Fruit fly (Drosophila melanogaster) whole organism, embryonic: ENCODE measurements around the gene CG43165.

ENCODE experiments used
- Bdp1 ChIP-seq: fragments of 200-800 bp; sonication (Bioruptor generic); optimal IDR thresholded peaks from 3 replicates; lab custom pipeline; 2016; ENCODE audit warnings: missing biosample characterization, missing genetic modification characterization
- C15 ChIP-seq: fragments of 200-800 bp; sonication (Bioruptor generic); IDR thresholded peaks from 3 replicates; pipeline ENCODE4 v1.3.6; 2022; ENCODE audit warnings: missing biosample characterization, missing genetic modification characterization
- CG10431 ChIP-seq: fragments of 200-800 bp; sonication (Bioruptor generic); optimal IDR thresholded peaks from 3 replicates; lab custom pipeline; 2018; ENCODE audit warnings: missing biosample characterization, mild to moderate bottlenecking, missing genetic modification characterization
- CG10959 ChIP-seq: fragments of 200-800 bp; sonication (Bioruptor generic); IDR thresholded peaks from 2 replicates; pipeline ENCODE4 v1.3.6; 2022; ENCODE audit warnings: missing biosample characterization, missing genetic modification characterization
- CG11560 ChIP-seq: fragments of 200-800 bp; sonication (Bioruptor generic); IDR thresholded peaks from 3 replicates; pipeline ENCODE4 v1.3.6; 2022; ENCODE audit warnings: missing biosample characterization, missing genetic modification characterization
- CG12104 ChIP-seq: fragments of 200-800 bp; sonication (Bioruptor generic); optimal IDR thresholded peaks from 3 replicates; lab custom pipeline; 2016; ENCODE audit warnings: missing biosample characterization, missing genetic modification characterization
- CG14860 ChIP-seq: fragments of 200-800 bp; sonication (Bioruptor generic); IDR thresholded peaks from 3 replicates; pipeline ENCODE4 v1.3.6; 2022; ENCODE audit warnings: missing biosample characterization, missing genetic modification characterization; ENCODE audit not compliant: partially characterized antibody
- CG17912 ChIP-seq: fragments of 200-800 bp; sonication (Bioruptor generic); optimal IDR thresholded peaks from 2 replicates; lab custom pipeline; 2018; ENCODE audit warnings: missing biosample characterization, mild to moderate bottlenecking, missing genetic modification characterization
- CG1832 ChIP-seq: fragments of 200-800 bp; sonication (Bioruptor generic); optimal IDR thresholded peaks from 2 replicates; lab custom pipeline; 2017; ENCODE audit warnings: missing biosample characterization, mild to moderate bottlenecking, missing genetic modification characterization, inconsistent platforms
- CG18476 ChIP-seq: fragments of 200-800 bp; sonication (Bioruptor generic); optimal IDR thresholded peaks from 2 replicates; lab custom pipeline; 2016; ENCODE audit warnings: missing biosample characterization, mild to moderate bottlenecking, missing genetic modification characterization
- CG18619 ChIP-seq: fragments of 200-800 bp; sonication (Bioruptor generic); optimal IDR thresholded peaks from 3 replicates; lab custom pipeline; 2017; ENCODE audit warnings: missing biosample characterization, mild to moderate bottlenecking, missing genetic modification characterization
- CG3281 ChIP-seq: fragments of 200-800 bp; sonication (Bioruptor generic); optimal IDR thresholded peaks from 3 replicates; lab custom pipeline; 2017; ENCODE audit warnings: missing biosample characterization, mild to moderate bottlenecking, missing genetic modification characterization
- CG4404 ChIP-seq: fragments of 200-800 bp; sonication (Bioruptor generic); IDR thresholded peaks from 2 replicates; pipeline ENCODE4 v1.3.6; 2022; ENCODE audit warnings: missing biosample characterization, missing genetic modification characterization
- CG4820 ChIP-seq: fragments of 200-800 bp; sonication (Bioruptor generic); optimal IDR thresholded peaks from 3 replicates; lab custom pipeline; 2016; ENCODE audit warnings: missing biosample characterization, missing genetic modification characterization
- CG7271 ChIP-seq: fragments of 200-800 bp; sonication (Bioruptor generic); optimal IDR thresholded peaks from 2 replicates; lab custom pipeline; 2018; ENCODE audit warnings: missing biosample characterization, mild to moderate bottlenecking, missing genetic modification characterization, moderate library complexity
- CG8290 ChIP-seq, 3 experiments: fragments of 200-800 bp; sonication (Bioruptor generic); optimal IDR thresholded peaks; 2 replicates each; lab custom pipeline; 2016 to 2019; ENCODE audit warnings: missing biosample characterization in 3 of 3, missing genetic modification characterization in 3 of 3, mild to moderate bottlenecking in 2 of 3, moderate library complexity in 1 of 3
- CG8924 ChIP-seq: fragments of 200-800 bp; optimal IDR thresholded peaks from 3 replicates; lab custom pipeline; 2019; ENCODE audit warnings: missing biosample characterization, mild to moderate bottlenecking, missing genetic modification characterization, moderate library complexity
- D19A ChIP-seq: fragments of 200-800 bp; optimal IDR thresholded peaks from 3 replicates; lab custom pipeline; 2019; ENCODE audit warnings: missing biosample characterization, mild to moderate bottlenecking, missing genetic modification characterization, moderate library complexity
- Dad ChIP-seq: fragments of 200-800 bp; sonication (Bioruptor generic); optimal IDR thresholded peaks from 3 replicates; lab custom pipeline; 2016; ENCODE audit warnings: missing biosample characterization, missing genetic modification characterization
- Dref ChIP-seq: fragments of 200-800 bp; sonication (Bioruptor generic); IDR thresholded peaks from 2 replicates; pipeline ENCODE4 v1.3.6; 2022; ENCODE audit warnings: missing biosample characterization, missing genetic modification characterization
- Ets65A ChIP-seq: fragments of 200-800 bp; sonication (Bioruptor generic); peaks from one replicate; lab custom pipeline; 2016; ENCODE audit warnings: missing biosample characterization, missing genetic modification characterization
- Hey ChIP-seq: fragments of 200-800 bp; sonication (Bioruptor generic); optimal IDR thresholded peaks from 3 replicates; lab custom pipeline; 2018; ENCODE audit warnings: missing biosample characterization, mild to moderate bottlenecking, missing genetic modification characterization
- Myb ChIP-seq: fragments of 200-800 bp; sonication (Bioruptor generic); optimal IDR thresholded peaks from 2 replicates; lab custom pipeline; 2016; ENCODE audit warnings: missing biosample characterization, missing genetic modification characterization
- NC2α ChIP-seq: fragments of 200-800 bp; sonication (Bioruptor generic); optimal IDR thresholded peaks from 2 replicates; lab custom pipeline; 2016; ENCODE audit warnings: missing biosample characterization, missing genetic modification characterization
- Nf-YA ChIP-seq: fragments of 200-800 bp; sonication (Bioruptor generic); IDR thresholded peaks from 2 replicates; pipeline ENCODE4 v1.3.6; 2022; ENCODE audit warnings: missing biosample characterization, missing genetic modification characterization
- Nf-YB ChIP-seq: fragments of 200-800 bp; sonication (Bioruptor generic); optimal IDR thresholded peaks from 3 replicates; lab custom pipeline; 2019; ENCODE audit warnings: missing biosample characterization, mild to moderate bottlenecking, missing genetic modification characterization, moderate library complexity
- Sry-δ ChIP-seq: fragments of 200-800 bp; sonication (Bioruptor generic); optimal IDR thresholded peaks from 2 replicates; lab custom pipeline; 2016; ENCODE audit warnings: missing biosample characterization, missing genetic modification characterization
- Usf ChIP-seq: fragments of 200-800 bp; sonication (Bioruptor generic); optimal IDR thresholded peaks from 2 replicates; lab custom pipeline; 2017; ENCODE audit warnings: missing genotype, missing biosample characterization, missing genetic modification characterization
- Xrp1 ChIP-seq: fragments of 200-800 bp; sonication (Bioruptor generic); IDR thresholded peaks from 2 replicates; pipeline ENCODE4 v1.3.6; 2022; ENCODE audit warnings: missing biosample characterization, missing genetic modification characterization
- ab ChIP-seq: fragments of 200-800 bp; sonication (Bioruptor generic); optimal IDR thresholded peaks from 2 replicates; lab custom pipeline; 2016; ENCODE audit warnings: missing biosample characterization, missing genetic modification characterization
- amos ChIP-seq: fragments of 200-800 bp; sonication (Bioruptor generic); IDR thresholded peaks from 2 replicates; pipeline ENCODE4 v1.3.6; 2022; ENCODE audit warnings: missing biosample characterization, missing genetic modification characterization; ENCODE audit not compliant: partially characterized antibody
- ara ChIP-seq: fragments of 200-800 bp; sonication (Bioruptor generic); IDR thresholded peaks from 2 replicates; pipeline ENCODE4 v1.3.6; 2022; ENCODE audit warnings: missing biosample characterization, missing genetic modification characterization
- az2 ChIP-seq: fragments of 200-800 bp; sonication (Bioruptor generic); optimal IDR thresholded peaks from 3 replicates; lab custom pipeline; 2016; ENCODE audit warnings: missing biosample characterization, missing genetic modification characterization
- chn ChIP-seq: fragments of 200-800 bp; sonication (Bioruptor generic); optimal IDR thresholded peaks from 2 replicates; lab custom pipeline; 2016; ENCODE audit warnings: missing biosample characterization, missing genetic modification characterization
- crol ChIP-seq: fragments of 200-800 bp; sonication (Bioruptor generic); IDR thresholded peaks from 2 replicates; pipeline ENCODE4 v1.3.6; 2022; ENCODE audit warnings: missing biosample characterization, missing genetic modification characterization
- da ChIP-seq: fragments of 200-800 bp; sonication (Bioruptor generic); optimal IDR thresholded peaks from 2 replicates; lab custom pipeline; 2016; ENCODE audit warnings: missing biosample characterization, missing genetic modification characterization
- grn ChIP-seq: fragments of 200-800 bp; sonication (Bioruptor generic); optimal IDR thresholded peaks from 3 replicates; lab custom pipeline; 2017; ENCODE audit warnings: missing biosample characterization, missing genetic modification characterization
- gro ChIP-seq: fragments of 200-800 bp; sonication (Bioruptor generic); optimal IDR thresholded peaks from 2 replicates; lab custom pipeline; 2016; ENCODE audit warnings: missing biosample characterization, missing genetic modification characterization
- ind ChIP-seq: fragments of 200-800 bp; sonication (Bioruptor generic); optimal IDR thresholded peaks from 3 replicates; lab custom pipeline; 2016; ENCODE audit warnings: missing biosample characterization, missing genetic modification characterization
- insv ChIP-seq, 2 experiments: fragments of 200-800 bp; sonication (Bioruptor generic); optimal IDR thresholded peaks; 3 replicates each; lab custom pipeline; 2016 to 2018; ENCODE audit warnings: missing biosample characterization in 2 of 2, missing genetic modification characterization in 2 of 2
- jumu ChIP-seq: fragments of 200-800 bp; sonication (Bioruptor generic); optimal IDR thresholded peaks from 3 replicates; lab custom pipeline; 2016; ENCODE audit warnings: missing biosample characterization, missing genetic modification characterization
- kay ChIP-seq: fragments of 200-800 bp; sonication (Bioruptor generic); optimal IDR thresholded peaks from 2 replicates; lab custom pipeline; 2016; ENCODE audit warnings: missing biosample characterization, missing genetic modification characterization
- ken ChIP-seq: fragments of 200-800 bp; sonication (Bioruptor generic); IDR thresholded peaks from 3 replicates; pipeline ENCODE4 v1.3.6; 2022; ENCODE audit warnings: missing biosample characterization, missing genetic modification characterization
- klu ChIP-seq: fragments of 200-800 bp; sonication (Bioruptor generic); IDR thresholded peaks from 2 replicates; pipeline ENCODE4 v1.3.6; 2022; ENCODE audit warnings: missing biosample characterization, missing genetic modification characterization
- mam ChIP-seq: fragments of 200-800 bp; sonication (Bioruptor generic); optimal IDR thresholded peaks from 3 replicates; lab custom pipeline; 2016; ENCODE audit warnings: missing biosample characterization, missing genetic modification characterization
- nmo ChIP-seq: fragments of 200-800 bp; sonication (Bioruptor generic); optimal IDR thresholded peaks from 2 replicates; lab custom pipeline; 2018; ENCODE audit warnings: missing biosample characterization, mild to moderate bottlenecking, missing genetic modification characterization, moderate library complexity
- repo ChIP-seq: fragments of 200-800 bp; sonication (Bioruptor generic); optimal IDR thresholded peaks from 2 replicates; lab custom pipeline; 2016; ENCODE audit warnings: missing biosample characterization, missing genetic modification characterization
- sens-2 ChIP-seq: fragments of 200-800 bp; sonication (Bioruptor generic); IDR thresholded peaks from 2 replicates; pipeline ENCODE4 v1.3.6; 2022; ENCODE audit warnings: missing biosample characterization, missing genetic modification characterization
- so ChIP-seq: fragments of 200-800 bp; sonication (Bioruptor generic); IDR thresholded peaks from 3 replicates; pipeline ENCODE4 v1.3.6; 2022; ENCODE audit warnings: missing biosample characterization, missing genetic modification characterization
- wdn ChIP-seq: fragments of 200-800 bp; sonication (Bioruptor generic); IDR thresholded peaks from 2 replicates; pipeline ENCODE4 v1.3.6; 2022; ENCODE audit warnings: missing biosample characterization, missing genetic modification characterization
- yki ChIP-seq: fragments of >200 bp; optimal IDR thresholded peaks from 3 replicates; lab custom pipeline; 2018
- z ChIP-seq: fragments of 200-800 bp; sonication (Bioruptor generic); IDR thresholded peaks from 3 replicates; pipeline ENCODE4 v1.3.6; 2022; ENCODE audit warnings: missing biosample characterization, missing genetic modification characterization

The CG43165 gene

dm6 chr2L:3655698-3656105, 39.1 kb downstream of the CG43165 start (continued):
- TF ChIP-seq CG11560 (tag; lab: Robert Waterston, UW): peak; percentile 88
- peak; percentile 97 for TF ChIP-seq wdn (GFP tag; lab: Robert Waterston, UW)
- TF ChIP-seq CG4820: peak; percentile 98
- TF ChIP-seq CG14860 (GFP tag; lab: Robert Waterston, UW): no peak
- peak; percentile 76 for TF ChIP-seq Sry-δ
- TF ChIP-seq insv (GFP tag; optimal IDR thresholded peaks at IDR 0.05; lab: Kevin White, UChicago): peak; percentile 29 to 83
- peak; percentile 97 for TF ChIP-seq Usf (GFP tag; lab: Kevin White, UChicago)
- peak; percentile 97 for TF ChIP-seq CG17912 (GFP tag; lab: Kevin White, UChicago)
- TF ChIP-seq kay: peak; percentile 95
- TF ChIP-seq repo (GFP tag; lab: Kevin White, UChicago): peak; percentile 97
- peak; percentile 98 for TF ChIP-seq jumu (GFP tag; lab: Kevin White, UChicago)
- TF ChIP-seq so (GFP tag; lab: Robert Waterston, UW): peak; percentile 98
- TF ChIP-seq NC2α: peak; percentile 96
- TF ChIP-seq Nf-YA: peak; percentile 96
- peak; percentile 65 for TF ChIP-seq z
- peak; percentile 96 for TF ChIP-seq C15 (GFP tag; lab: Robert Waterston, UW)
- TF ChIP-seq ind (GFP tag; lab: Kevin White, UChicago): peak; percentile 99
- peak; percentile 95 for TF ChIP-seq CG18476 (GFP tag; lab: Kevin White, UChicago)
- peak; percentile 97 for TF ChIP-seq ara (GFP tag; lab: Robert Waterston, UW)
- TF ChIP-seq grn: peak; percentile 94
- peak; percentile 95 for TF ChIP-seq CG4404 (GFP tag; lab: Robert Waterston, UW)
- peak; percentile 96 for TF ChIP-seq CG12104 (GFP tag; lab: Kevin White, UChicago)
- peak; percentile 100 for TF ChIP-seq Ets65A
- TF ChIP-seq CG10959: peak; percentile 97
- peak; percentile 38; the same call in 1 of the 2 replicates for TF ChIP-seq Dref (GFP tag; lab: Robert Waterston, UW)
- peak; percentile 96 for TF ChIP-seq D19A
- TF ChIP-seq Hey (tag; lab: Kevin White, UChicago): peak; percentile 92
- TF ChIP-seq Myb (GFP tag; lab: Kevin White, UChicago): peak; percentile 91
- TF ChIP-seq ab: peak; percentile 94
- TF ChIP-seq Dad (GFP tag; lab: Kevin White, UChicago): peak; percentile 97
- peak; percentile 99 for TF ChIP-seq CG3281
- peak; percentile 98 for TF ChIP-seq mam (GFP tag; lab: Kevin White, UChicago)
- peak; percentile 96 for TF ChIP-seq CG10431 (GFP tag; lab: Kevin White, UChicago)
- TF ChIP-seq Xrp1 (GFP tag; lab: Robert Waterston, UW): peak; percentile 99
- peak; percentile 30 for TF ChIP-seq yki (lab: Kevin White, UChicago)
- TF ChIP-seq gro (GFP tag; lab: Kevin White, UChicago): peak; percentile 98
- TF ChIP-seq CG1832 (GFP tag; lab: Kevin White, UChicago): no peak
- peak; percentile 96 for TF ChIP-seq chn (GFP tag; lab: Kevin White, UChicago)
- TF ChIP-seq CG8290 (GFP tag; optimal IDR thresholded peaks at IDR 0.05; lab: Kevin White, UChicago): peak; percentile 97
- TF ChIP-seq CG8290 (tag; optimal IDR thresholded peaks at IDR 0.05; lab: Kevin White, UChicago): peak; percentile 88 to 99
- peak; percentile 98 for TF ChIP-seq ken (GFP tag; lab: Robert Waterston, UW)
- TF ChIP-seq CG8924 (tag; lab: Kevin White, UChicago): peak; percentile 99
- TF ChIP-seq nmo: peak; percentile 98
- TF ChIP-seq klu (GFP tag; lab: Robert Waterston, UW): peak; percentile 95
- TF ChIP-seq crol (GFP tag; lab: Robert Waterston, UW): peak; percentile 49; the same call in 1 of the 2 replicates
- TF ChIP-seq sens-2: peak; percentile 96
- no peak for TF ChIP-seq amos (GFP tag; lab: Robert Waterston, UW)
- TF ChIP-seq Nf-YB (GFP tag; lab: Kevin White, UChicago): peak; percentile 89
- peak; percentile 90 for TF ChIP-seq CG7271 (tag; lab: Kevin White, UChicago)
- TF ChIP-seq az2 (GFP tag; lab: Kevin White, UChicago): peak; percentile 98
- peak; percentile 92 for TF ChIP-seq da (GFP tag; lab: Kevin White, UChicago)
- TF ChIP-seq CG18619: peak; percentile 98
- peak; percentile 91 for TF ChIP-seq Bdp1
